Worm (Caenorhabditis elegans): ENCODE measurements around the gene kin-21.

- TF ChIP-seq sea-1 (GFP tag; conservative IDR thresholded peaks at IDR 0.05) (no peak), tra-4 (tag; optimal IDR thresholded peaks at IDR 0.05) (no peak), ama-1 (optimal IDR thresholded peaks at IDR 0.05) (no peak), F13C5.2 (tag; optimal IDR thresholded peaks at IDR 0.05) (no peak), hmbx-1 (tag; optimal IDR thresholded peaks at IDR 0.05) (no peak), flt-1 (GFP tag; IDR thresholded peaks at IDR 0.05) (no peak), scrt-1 (GFP tag; IDR thresholded peaks at IDR 0.05) (no peak), tbx-37 (GFP tag; conservative IDR thresholded peaks at IDR 0.05) (no peak), hmg-4 (GFP tag; optimal IDR thresholded peaks at IDR 0.05) (no peak), aly-1 (tag; optimal IDR thresholded peaks at IDR 0.05) (no peak), pes-1 (GFP tag; IDR thresholded peaks at IDR 0.05) (no peak), ceh-36 (tag; optimal IDR thresholded peaks at IDR 0.05) (no peak), B0310.2 (tag; optimal IDR thresholded peaks at IDR 0.05) (no peak)
Measured at ce11 chrIV:9802711-9803110, 30.0 kb upstream of the kin-21 start, which contains the start of gene fat-3.
